Fruit fly (Drosophila melanogaster) whole organism, embryonic: ENCODE measurements around the gene Phs.

Source experiments
- CG14050 ChIP-seq: fragments of 200-800 bp; sonication (Bioruptor generic); IDR thresholded peaks from 3 replicates; pipeline ENCODE4 v1.3.6; 2022; ENCODE audit warnings: missing biosample characterization, missing genetic modification characterization
- CG15269 ChIP-seq: fragments of 200-800 bp; sonication (Bioruptor generic); optimal IDR thresholded peaks from 2 replicates; lab custom pipeline; 2018; ENCODE audit warnings: missing biosample characterization, mild to moderate bottlenecking, missing genetic modification characterization, moderate library complexity
- CG17568 ChIP-seq: fragments of 200-800 bp; sonication (Bioruptor generic); optimal IDR thresholded peaks from 2 replicates; lab custom pipeline; 2018; ENCODE audit warnings: missing biosample characterization, mild to moderate bottlenecking, missing genetic modification characterization, moderate library complexity
- Dfd ChIP-seq, 2 experiments: fragments of >200 bp; optimal IDR thresholded peaks; 2 replicates each; lab custom pipeline; 2017; ENCODE audit warnings: missing biosample characterization in 2 of 2, missing genetic modification characterization in 2 of 2
- Rx ChIP-seq: fragments of 200-800 bp; sonication (Bioruptor generic); IDR thresholded peaks from 2 replicates; pipeline ENCODE4 v1.3.6; 2022; ENCODE audit warnings: missing biosample characterization, missing genetic modification characterization
- Sry-δ ChIP-seq: fragments of 200-800 bp; sonication (Bioruptor generic); optimal IDR thresholded peaks from 2 replicates; lab custom pipeline; 2016; ENCODE audit warnings: missing biosample characterization, missing genetic modification characterization
- cg ChIP-seq: fragments of 200-800 bp; sonication (Bioruptor generic); optimal IDR thresholded peaks from 3 replicates; lab custom pipeline; 2019; ENCODE audit warnings: missing biosample characterization, mild to moderate bottlenecking, missing genetic modification characterization, moderate library complexity
- oc ChIP-seq: fragments of 200-800 bp; sonication (Bioruptor generic); optimal IDR thresholded peaks from 2 replicates; lab custom pipeline; 2018; ENCODE audit warnings: missing biosample characterization, mild to moderate bottlenecking, missing genetic modification characterization, moderate library complexity
- trh ChIP-seq: fragments of 200-800 bp; sonication (Bioruptor generic); optimal IDR thresholded peaks from 2 replicates; lab custom pipeline; 2016; ENCODE audit warnings: missing biosample characterization, missing genetic modification characterization

DNA sequence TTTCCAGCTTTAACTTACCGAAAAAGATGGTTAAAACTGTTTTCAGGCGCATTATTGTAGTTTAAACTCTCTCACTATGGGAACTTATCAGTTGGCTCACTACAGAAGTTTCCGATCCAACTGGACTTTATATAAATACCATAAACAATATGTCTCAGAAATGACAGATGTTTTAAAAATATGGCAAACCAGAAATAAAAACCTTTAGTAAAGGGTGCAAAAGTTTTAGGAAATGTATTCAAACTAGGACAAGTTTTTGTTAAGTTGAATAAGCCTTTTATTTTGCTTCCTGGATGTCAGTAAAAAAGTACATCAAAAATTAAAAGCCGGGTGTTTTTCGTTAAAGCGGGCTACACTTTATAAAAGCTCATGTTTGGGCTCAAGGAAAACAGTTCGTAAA lies 29.9 kb downstream of the Phs start, which contains the start of the genes Eig71Ea and Eig71Eb:
- TF ChIP-seq CG15269 (tag; lab: Kevin White, UChicago): no peak
- no peak for TF ChIP-seq Rx
- no peak for TF ChIP-seq oc (tag; lab: Kevin White, UChicago)
- no peak for TF ChIP-seq Dfd (GFP tag; optimal IDR thresholded peaks at IDR 0.05; lab: Kevin White, UChicago)
- TF ChIP-seq cg (GFP tag; lab: Kevin White, UChicago): no peak
- no peak for TF ChIP-seq CG17568
- no peak for TF ChIP-seq trh
- TF ChIP-seq Sry-δ (GFP tag; lab: Kevin White, UChicago): no peak
- no peak for TF ChIP-seq CG14050 (GFP tag; lab: Robert Waterston, UW)
